Worm (Caenorhabditis elegans) whole organism, L1 larva: ENCODE data around the gene unc-6.

Experiments
- ama-1 ChIP-seq: fragments of 150-350 bp; optimal IDR thresholded peaks from 2 replicates; lab custom pipeline; 2014
- ceh-63 ChIP-seq: fragments of 200-800 bp; sonication (Bioruptor generic); optimal IDR thresholded peaks from 2 replicates; lab custom pipeline; 2018; ENCODE audit warnings: mild to moderate bottlenecking, missing genetic modification characterization, missing compliant biosample characterization
- fos-1 ChIP-seq: fragments of 150-350 bp; optimal IDR thresholded peaks from 2 replicates; lab custom pipeline; 2014; ENCODE audit warnings: missing biosample characterization, missing genetic modification characterization
- hlh-4 ChIP-seq: sonication (generic microtip); optimal IDR thresholded peaks from 2 replicates; lab custom pipeline; 2016; ENCODE audit warnings: mild to moderate bottlenecking, missing genetic modification characterization, missing compliant biosample characterization
- mep-1 ChIP-seq: fragments of 150-350 bp; optimal IDR thresholded peaks from 2 replicates; lab custom pipeline; 2014; ENCODE audit warnings: missing biosample characterization, missing genetic modification characterization
- pqm-1 ChIP-seq: sonication (generic microtip); optimal IDR thresholded peaks from 3 replicates; lab custom pipeline; 2017; ENCODE audit warnings: missing biosample characterization, missing genetic modification characterization
- unc-62 ChIP-seq: fragments of 150-350 bp; optimal IDR thresholded peaks from 2 replicates; lab custom pipeline; 2014; ENCODE audit warnings: missing biosample characterization, missing genetic modification reagents, missing genetic modification characterization

- TF ChIP-seq mep-1 (tag; lab: Kevin White, UChicago) (no peak), fos-1 (no peak), unc-62 (no peak), pqm-1 (tag; lab: Kevin White, UChicago) (no peak), hlh-4 (tag; lab: Kevin White, UChicago) (no peak), ama-1 (lab: Kevin White, UChicago) (no peak), ceh-63 (GFP tag; lab: Kevin White, UChicago) (no peak)
Observed at ce11 chrX:6928578-6928977, 39.1 kb downstream of the unc-6 start, which contains the start of gene F14B8.5.
